Worm (Caenorhabditis elegans): ENCODE data around the gene H23L24.1.
A peak's percentile ranks its signal among the peaks of the same experiment; 100 is the strongest.

DNA sequence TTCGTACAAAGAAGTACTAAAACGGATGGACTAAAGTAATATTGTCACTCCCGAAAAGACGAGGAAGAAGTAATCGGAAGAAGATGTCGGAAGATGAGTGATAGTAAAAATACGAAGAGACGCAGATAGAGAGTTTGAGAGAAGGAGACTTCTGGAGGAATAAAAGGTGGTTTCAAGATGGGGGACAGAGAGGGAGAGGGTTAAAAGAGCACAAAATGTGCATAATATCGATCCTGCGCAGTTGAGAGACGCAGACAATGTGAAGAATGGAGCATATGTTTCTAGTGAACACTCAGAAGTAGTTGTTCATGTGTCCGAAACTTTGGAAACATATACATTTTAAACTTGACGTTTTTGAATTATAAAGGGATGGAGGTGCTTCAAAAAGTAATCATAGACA, 44.2 kb downstream of the H23L24.1 start:
- TF ChIP-seq nhr-12 (tag; optimal IDR thresholded peaks at IDR 0.05) = no peak
- peak; percentile 76 for TF ChIP-seq nhr-6 (tag; optimal IDR thresholded peaks at IDR 0.05)
- no peak for TF ChIP-seq nhr-11 (tag; optimal IDR thresholded peaks at IDR 0.05)

All from whole organism, L2 larva.